Worm (Caenorhabditis elegans) whole organism, L3 larva: Measurements from ENCODE around the gene srsx-36.

Experiments used
- aly-2 ChIP-seq: fragments of 150-350 bp; optimal IDR thresholded peaks from 2 replicates; lab custom pipeline; 2014; ENCODE audit warnings: missing biosample characterization, missing genetic modification characterization
- egl-5 ChIP-seq: fragments of 150-350 bp; optimal IDR thresholded peaks from 2 replicates; lab custom pipeline; 2017; ENCODE audit warnings: missing biosample characterization, missing genetic modification reagents, missing genetic modification characterization, inconsistent platforms
- eor-1 ChIP-seq, 2 experiments: fragments of 150-350 bp; optimal IDR thresholded peaks; 2 replicates each; lab custom pipeline; 2014 to 2018; ENCODE audit warnings: missing biosample characterization in 2 of 2, missing genetic modification characterization in 2 of 2
- fkh-10 ChIP-seq: sonication (generic microtip); optimal IDR thresholded peaks from 2 replicates; lab custom pipeline; 2017; ENCODE audit warnings: missing biosample characterization, missing genetic modification reagents, missing genetic modification characterization
- jun-1 ChIP-seq: fragments of 150-350 bp; optimal IDR thresholded peaks from 2 replicates; lab custom pipeline; 2014; ENCODE audit warnings: missing biosample characterization, missing genetic modification reagents, missing genetic modification characterization
- lin-39 ChIP-seq: fragments of 150-350 bp; optimal IDR thresholded peaks from 2 replicates; lab custom pipeline; 2018; ENCODE audit warnings: missing biosample characterization, missing genetic modification reagents, missing genetic modification characterization
- nhr-76 ChIP-seq: fragments of 150-350 bp; sonication (generic microtip); optimal IDR thresholded peaks from 5 replicates; lab custom pipeline; 2014; ENCODE audit warnings: missing biosample characterization, missing genetic modification characterization
- nhr-77 ChIP-seq: fragments of 150-350 bp; optimal IDR thresholded peaks from 2 replicates; lab custom pipeline; 2014; ENCODE audit warnings: missing biosample characterization, missing genetic modification characterization
- pqm-1 ChIP-seq: fragments of 150-350 bp; optimal IDR thresholded peaks from 2 replicates; lab custom pipeline; 2017; ENCODE audit warnings: missing biosample characterization, missing genetic modification characterization, inconsistent platforms
- sea-2 ChIP-seq: fragments of 150-350 bp; sonication (generic microtip); optimal IDR thresholded peaks from 4 replicates; lab custom pipeline; 2014; ENCODE audit warnings: missing biosample characterization, missing genetic modification reagents, missing genetic modification characterization
- snpc-4 ChIP-seq: fragments of 150-350 bp; optimal IDR thresholded peaks from 2 replicates; lab custom pipeline; 2014; ENCODE audit warnings: missing biosample characterization, missing genetic modification characterization
- zag-1 ChIP-seq: fragments of 150-350 bp; optimal IDR thresholded peaks from 2 replicates; lab custom pipeline; 2014; ENCODE audit warnings: missing biosample characterization, missing genetic modification characterization
- ztf-11 ChIP-seq: fragments of 150-350 bp; optimal IDR thresholded peaks from 2 replicates; lab custom pipeline; 2014; ENCODE audit warnings: missing biosample characterization, missing genetic modification characterization

ce11 chrV:15796087-15796486 is 13.4 kb downstream of the srsx-36 start, which contains the start of gene nhr-223:
- TF ChIP-seq pqm-1 (tag; lab: Kevin White, UChicago) (no peak), ztf-11 (tag; lab: Kevin White, UChicago) (no peak), fkh-10 (GFP tag; lab: Kevin White, UChicago) (no peak), snpc-4 (tag; lab: Kevin White, UChicago) (no peak), aly-2 (tag; lab: Kevin White, UChicago) (no peak), jun-1 (tag; lab: Kevin White, UChicago) (no peak), lin-39 (tag; lab: Kevin White, UChicago) (no peak), sea-2 (GFP tag; lab: Kevin White, UChicago) (no peak), zag-1 (tag; lab: Kevin White, UChicago) (no peak), egl-5 (tag; lab: Kevin White, UChicago) (no peak), nhr-76 (tag; lab: Kevin White, UChicago) (no peak), eor-1 (tag; optimal IDR thresholded peaks at IDR 0.05; lab: Kevin White, UChicago) (no peak), nhr-77 (tag; lab: Kevin White, UChicago) (no peak)
